Worm (Caenorhabditis elegans): Measurements from ENCODE around the gene scl-11.

Gene scl-11

ce11 chrIV:13013231-13013630, 37.9 kb upstream of the scl-11 start:
- no peak for TF ChIP-seq lin-39 (tag; optimal IDR thresholded peaks at IDR 0.05)
- TF ChIP-seq ZK546.5 (tag; optimal IDR thresholded peaks at IDR 0.05) = no peak
- TF ChIP-seq dve-1 (tag; optimal IDR thresholded peaks at IDR 0.05; ENCODE audit: insufficient read depth) = peak; percentile 19
- TF ChIP-seq F37D6.2 (tag; optimal IDR thresholded peaks at IDR 0.05) = no peak
- TF ChIP-seq lir-3 (tag; optimal IDR thresholded peaks at IDR 0.05) = no peak
- no peak for TF ChIP-seq Y48G9A.11 (GFP tag; IDR thresholded peaks at IDR 0.05)
- TF ChIP-seq ceh-82 (tag; optimal IDR thresholded peaks at IDR 0.05) = no peak
- peak; percentile 35 for TF ChIP-seq nhr-28 (tag; optimal IDR thresholded peaks at IDR 0.05)
- TF ChIP-seq jun-1 (tag; optimal IDR thresholded peaks at IDR 0.05) = no peak
- no peak for TF ChIP-seq egl-27 (tag; optimal IDR thresholded peaks at IDR 0.05)
- no peak for TF ChIP-seq rbr-2 (tag; optimal IDR thresholded peaks at IDR 0.05)
- no peak for TF ChIP-seq mdt-29 (GFP tag; IDR thresholded peaks at IDR 0.05)
- no peak for TF ChIP-seq hif-1 (tag; optimal IDR thresholded peaks at IDR 0.05)
- no peak for TF ChIP-seq Y5F2A.4 (GFP tag; optimal IDR thresholded peaks at IDR 0.05)
- TF ChIP-seq unc-62 (GFP tag; optimal IDR thresholded peaks at IDR 0.05 in 1 of 2) = no peak
- no peak for TF ChIP-seq unc-62 (tag; optimal IDR thresholded peaks at IDR 0.05)
- peak; percentile 36 for TF ChIP-seq aha-1 (tag)
- TF ChIP-seq spr-3 (GFP tag; optimal IDR thresholded peaks at IDR 0.05) = no peak
- peak; percentile 20 for TF ChIP-seq mes-2 (tag; optimal IDR thresholded peaks at IDR 0.05; ENCODE audit: poor library complexity, severe bottlenecking)
- peak; percentile 19 for TF ChIP-seq hlh-11 (tag; optimal IDR thresholded peaks at IDR 0.05)
- TF ChIP-seq saeg-2 (GFP tag; IDR thresholded peaks at IDR 0.05) = no peak
- no peak for TF ChIP-seq ztf-7 (tag; optimal IDR thresholded peaks at IDR 0.05)
- TF ChIP-seq ceh-62 (tag; optimal IDR thresholded peaks at IDR 0.05) = no peak
- no peak for TF ChIP-seq zfp-2 (tag; optimal IDR thresholded peaks at IDR 0.05)
- no peak for TF ChIP-seq F10B5.3 (tag; optimal IDR thresholded peaks at IDR 0.05)
- no peak for TF ChIP-seq lsy-2 (tag; optimal IDR thresholded peaks at IDR 0.05)
- TF ChIP-seq ama-1 (optimal IDR thresholded peaks at IDR 0.05) = no peak
- peak in 1 of 2 experiments; percentile 17 for TF ChIP-seq mdl-1 (tag; optimal IDR thresholded peaks at IDR 0.05)
- no peak for TF ChIP-seq nhr-6 (tag; optimal IDR thresholded peaks at IDR 0.05)
- peak; percentile 56 for TF ChIP-seq hlh-30 (tag; optimal IDR thresholded peaks at IDR 0.05; ENCODE audit: insufficient read depth)
- no peak for TF ChIP-seq daf-19 (GFP tag; conservative IDR thresholded peaks at IDR 0.05)
- TF ChIP-seq sdz-12 (GFP tag; optimal IDR thresholded peaks at IDR 0.05) = no peak
- TF ChIP-seq madf-9 (GFP tag; conservative IDR thresholded peaks at IDR 0.05) = no peak
- TF ChIP-seq gei-8 (GFP tag; optimal IDR thresholded peaks at IDR 0.05) = no peak
- no peak for TF ChIP-seq dmd-9 (GFP tag; IDR thresholded peaks at IDR 0.05)
- TF ChIP-seq mep-1 (tag; optimal IDR thresholded peaks at IDR 0.05) = peak; percentile 24
- TF ChIP-seq daf-12 (tag; optimal IDR thresholded peaks at IDR 0.05) = no peak
- no peak for TF ChIP-seq fkh-10 (GFP tag; optimal IDR thresholded peaks at IDR 0.05)
- TF ChIP-seq nhr-25 (tag; optimal IDR thresholded peaks at IDR 0.05; ENCODE audit: borderline replicate concordance, insufficient read depth) = peak; percentile 6
- no peak for TF ChIP-seq lin-13 (GFP tag; optimal IDR thresholded peaks at IDR 0.05)
- no peak for TF ChIP-seq F26F4.8 (GFP tag; conservative IDR thresholded peaks at IDR 0.05)
- no peak for TF ChIP-seq dmd-6 (GFP tag; IDR thresholded peaks at IDR 0.05)
- no peak for TF ChIP-seq daf-16 (GFP tag; optimal IDR thresholded peaks at IDR 0.05)
- no peak for TF ChIP-seq daf-16 (tag; optimal IDR thresholded peaks at IDR 0.05)
- TF ChIP-seq set-16 (GFP tag; IDR thresholded peaks at IDR 0.05) = no peak
- TF ChIP-seq mxl-3 (GFP tag; optimal IDR thresholded peaks at IDR 0.05) = peak; percentile 1
- no peak for TF ChIP-seq vab-7 (GFP tag; IDR thresholded peaks at IDR 0.05)
- no peak for TF ChIP-seq fos-1 (tag; optimal IDR thresholded peaks at IDR 0.05)
